Fruit fly (Drosophila melanogaster) whole organism, larva: ENCODE results near the gene isoQC.
A peak's percentile ranks its signal among the peaks of the same experiment; 100 is the strongest.
"Not testable (repeated sequence)": the region's sequence is repeated elsewhere in the genome, so short reads cannot be mapped to it uniquely, and the experiment has no call there.

Experiments
- noc ChIP-seq: fragments of 200-800 bp; sonication (Bioruptor generic); optimal IDR thresholded peaks from 3 replicates; lab custom pipeline; 2019; ENCODE audit warnings: missing biosample characterization, mild to moderate bottlenecking, missing genetic modification characterization, moderate library complexity

Gene isoQC

dm6 chr3L:20491525-20492132 is 17.4 kb downstream of the isoQC start, which contains the start of gene ND-39:
Gene ND-39 (plus strand): TSS chr3L:20492082.
- TF ChIP-seq noc (tag; lab: Kevin White, UChicago): peak; percentile 18

- peak; percentile 96 for TF ChIP-seq noc (tag; lab: Kevin White, UChicago)
Observed at dm6 chr3L:20493417-20494261, 19.4 kb downstream of the isoQC start.

dm6 chr3L:20494262-20494601 is 20.0 kb downstream of the isoQC start:
- TF ChIP-seq noc (tag; lab: Kevin White, UChicago): no peak

dm6 chr3L:20494780-20495591 is 20.7 kb downstream of the isoQC start, which contains the start of gene ZnT77C:
Gene ZnT77C (minus strand): TSS chr3L:20494921.
- TF ChIP-seq noc (tag; lab: Kevin White, UChicago): peak; percentile 72

dm6 chr3L:20497124-20497996 is 23.1 kb downstream of the isoQC start, which contains the start of gene CG32425:
Gene CG32425 (plus strand): TSS chr3L:20497323.
- TF ChIP-seq noc (tag; lab: Kevin White, UChicago): no peak

dm6 chr3L:20498204-20498603 is 23.9 kb downstream of the isoQC start:
- TF ChIP-seq noc (tag; lab: Kevin White, UChicago): no peak

dm6 chr3L:20499536-20499935 is 25.3 kb downstream of the isoQC start, which contains the start of gene CG18281:
Gene CG18281 (plus strand): TSS chr3L:20499836.
- TF ChIP-seq noc (tag; lab: Kevin White, UChicago): not testable (repeated sequence)

dm6 chr3L:20503256-20503655 is 29.0 kb downstream of the isoQC start:
- TF ChIP-seq noc (tag; lab: Kevin White, UChicago): no peak

- TF ChIP-seq noc (tag; lab: Kevin White, UChicago): not testable (repeated sequence)
Observed at dm6 chr3L:20503886-20504285, 29.6 kb downstream of the isoQC start, which contains the start of gene CG17637. Gene CG17637 (plus strand): TSS chr3L:20504186.

- no peak for TF ChIP-seq noc (tag; lab: Kevin White, UChicago)
Observed at dm6 chr3L:20505732-20506131, 31.5 kb downstream of the isoQC start, which contains the start of gene CG5078. Gene CG5078 (plus strand): TSS chr3L:20506032.

- TF ChIP-seq noc (tag; lab: Kevin White, UChicago): no peak
Observed at dm6 chr3L:20507552-20507951, 33.3 kb downstream of the isoQC start.

dm6 chr3L:20508136-20508635 is 33.9 kb downstream of the isoQC start:
- peak; percentile 99 for TF ChIP-seq noc (tag; lab: Kevin White, UChicago)

dm6 chr3L:20509121-20509934 is 35.1 kb downstream of the isoQC start:
- peak; percentile 94 for TF ChIP-seq noc (tag; lab: Kevin White, UChicago)
